Fruit fly (Drosophila melanogaster) whole organism, embryonic: ENCODE data around the gene CG14154.

ENCODE experiments used
- ATbp ChIP-seq: fragments of 200-800 bp; sonication (Bioruptor generic); optimal IDR thresholded peaks from 2 replicates; lab custom pipeline; 2017; ENCODE audit warnings: missing biosample characterization, mild to moderate bottlenecking, missing genetic modification characterization, missing genetic modification reagents
- Bgb ChIP-seq: fragments of 200-800 bp; sonication (Bioruptor generic); IDR thresholded peaks from 2 replicates; pipeline ENCODE4 v1.3.6; 2022; ENCODE audit warnings: missing biosample characterization, missing genetic modification characterization; ENCODE audit not compliant: partially characterized antibody
- CG10321 ChIP-seq: fragments of 200-800 bp; sonication (Bioruptor generic); IDR thresholded peaks from 2 replicates; pipeline ENCODE4 v1.3.6; 2022; ENCODE audit warnings: missing biosample characterization, missing genetic modification characterization
- CG10366 ChIP-seq: fragments of 200-800 bp; sonication (Bioruptor generic); IDR thresholded peaks from 2 replicates; pipeline ENCODE4 v1.3.6; 2022; ENCODE audit warnings: missing biosample characterization, missing genetic modification characterization
- CG11085 ChIP-seq: fragments of 200-800 bp; sonication (Bioruptor generic); IDR thresholded peaks from 2 replicates; pipeline ENCODE4 v1.3.6; 2022; ENCODE audit warnings: missing biosample characterization, missing genetic modification characterization
- CG12236 ChIP-seq: fragments of 200-800 bp; sonication (Bioruptor generic); optimal IDR thresholded peaks from 2 replicates; lab custom pipeline; 2016; ENCODE audit warnings: missing biosample characterization, missing genetic modification characterization
- CG12942 ChIP-seq: fragments of 200-800 bp; sonication (Bioruptor generic); optimal IDR thresholded peaks from 3 replicates; lab custom pipeline; 2016; ENCODE audit warnings: missing biosample characterization, missing genetic modification characterization
- CG14710 ChIP-seq: fragments of 200-800 bp; sonication (Bioruptor generic); optimal IDR thresholded peaks from 3 replicates; lab custom pipeline; 2019; ENCODE audit warnings: missing biosample characterization, mild to moderate bottlenecking, missing genetic modification characterization, moderate library complexity
- CG16863 ChIP-seq: fragments of 200-800 bp; sonication (Bioruptor generic); optimal IDR thresholded peaks from 3 replicates; lab custom pipeline; 2016; ENCODE audit warnings: missing biosample characterization, missing genetic modification characterization
- CG17361 ChIP-seq: fragments of 200-800 bp; sonication (Bioruptor generic); IDR thresholded peaks from 3 replicates; pipeline ENCODE4 v1.3.6; 2022; ENCODE audit warnings: missing biosample characterization, missing genetic modification characterization
- CG17802 ChIP-seq: fragments of 200-800 bp; sonication (Bioruptor generic); optimal IDR thresholded peaks from 2 replicates; lab custom pipeline; 2018; ENCODE audit warnings: missing biosample characterization, mild to moderate bottlenecking, missing genetic modification characterization, moderate library complexity
- CG30020 ChIP-seq: fragments of 200-800 bp; optimal IDR thresholded peaks from 2 replicates; lab custom pipeline; 2019; ENCODE audit warnings: missing biosample characterization, mild to moderate bottlenecking, missing genetic modification characterization, moderate library complexity
- CG31441 ChIP-seq: fragments of 200-800 bp; sonication (Bioruptor generic); IDR thresholded peaks from 2 replicates; pipeline ENCODE4 v1.3.6; 2022; ENCODE audit warnings: missing biosample characterization, missing genetic modification characterization
- CG32767 ChIP-seq: fragments of 200-800 bp; sonication (Bioruptor generic); IDR thresholded peaks from 2 replicates; pipeline ENCODE4 v1.3.6; 2022; ENCODE audit warnings: missing biosample characterization, missing genetic modification characterization
- CG33557 ChIP-seq: fragments of 200-800 bp; sonication (Bioruptor generic); optimal IDR thresholded peaks from 2 replicates; lab custom pipeline; 2019; ENCODE audit warnings: missing biosample characterization, mild to moderate bottlenecking, missing genetic modification characterization, moderate library complexity
- CG3838 ChIP-seq: fragments of 200-800 bp; sonication (Bioruptor generic); optimal IDR thresholded peaks from 3 replicates; lab custom pipeline; 2016; ENCODE audit warnings: missing biosample characterization, missing genetic modification characterization
- CG4360 ChIP-seq: fragments of 200-800 bp; sonication (Bioruptor generic); IDR thresholded peaks from 2 replicates; pipeline ENCODE4 v1.3.6; 2022; ENCODE audit warnings: missing biosample characterization, missing genetic modification characterization
- CG6254 ChIP-seq: fragments of 200-800 bp; sonication (Bioruptor generic); optimal IDR thresholded peaks from 3 replicates; lab custom pipeline; 2017; ENCODE audit warnings: mild to moderate bottlenecking, missing biosample characterization, missing genetic modification reagents, missing genetic modification characterization
- CG7928 ChIP-seq: fragments of 200-800 bp; sonication (Bioruptor generic); optimal IDR thresholded peaks from 2 replicates; lab custom pipeline; 2017; ENCODE audit warnings: missing biosample characterization, mild to moderate bottlenecking, missing genetic modification characterization
- CG8478 ChIP-seq: fragments of >200 bp; optimal IDR thresholded peaks from 2 replicates; lab custom pipeline; 2018
- CHES-1-like ChIP-seq: fragments of 200-800 bp; sonication (Bioruptor generic); optimal IDR thresholded peaks from 2 replicates; lab custom pipeline; 2016; ENCODE audit warnings: missing biosample characterization, missing genetic modification characterization
- Camta ChIP-seq: fragments of 200-800 bp; sonication (Bioruptor generic); optimal IDR thresholded peaks from 2 replicates; lab custom pipeline; 2016; ENCODE audit warnings: missing biosample characterization, missing genetic modification characterization
- Dp ChIP-seq: fragments of 200-800 bp; sonication (Bioruptor generic); optimal IDR thresholded peaks from 2 replicates; lab custom pipeline; 2018; ENCODE audit warnings: missing biosample characterization, mild to moderate bottlenecking, missing genetic modification characterization, moderate library complexity
- Drgx ChIP-seq: fragments of 200-800 bp; sonication (Bioruptor generic); IDR thresholded peaks from 2 replicates; pipeline ENCODE4 v1.3.6; 2022; ENCODE audit warnings: missing biosample characterization, missing genetic modification characterization
- H15 ChIP-seq: fragments of 200-800 bp; sonication (Bioruptor generic); IDR thresholded peaks from 3 replicates; pipeline ENCODE4 v1.3.6; 2022; ENCODE audit warnings: missing biosample characterization, missing genetic modification characterization
- HLH3B ChIP-seq: fragments of 200-800 bp; sonication (Bioruptor generic); IDR thresholded peaks from 2 replicates; pipeline ENCODE4 v1.3.6; 2022; ENCODE audit warnings: missing biosample characterization, missing genetic modification characterization
- Hmx ChIP-seq: fragments of 200-800 bp; sonication (Bioruptor generic); optimal IDR thresholded peaks from 2 replicates; lab custom pipeline; 2016; ENCODE audit warnings: missing biosample characterization, missing genetic modification characterization
- MESR4 ChIP-seq: fragments of 200-800 bp; sonication (Bioruptor generic); optimal IDR thresholded peaks from 2 replicates; lab custom pipeline; 2018; ENCODE audit warnings: missing biosample characterization, mild to moderate bottlenecking, missing genetic modification characterization, moderate library complexity
- NfI ChIP-seq: fragments of 200-800 bp; sonication (Bioruptor generic); optimal IDR thresholded peaks from 3 replicates; lab custom pipeline; 2018; ENCODE audit warnings: missing biosample characterization, mild to moderate bottlenecking, missing genetic modification characterization, moderate library complexity
- TFAM ChIP-seq: fragments of 200-800 bp; sonication (Bioruptor generic); optimal IDR thresholded peaks from 2 replicates; lab custom pipeline; 2017; ENCODE audit warnings: missing biosample characterization, missing genetic modification characterization, inconsistent platforms
- crc ChIP-seq: fragments of 200-800 bp; sonication (Bioruptor generic); optimal IDR thresholded peaks from 2 replicates; lab custom pipeline; 2016; ENCODE audit warnings: missing biosample characterization, missing genetic modification characterization
- croc ChIP-seq: fragments of 200-800 bp; sonication (Bioruptor generic); conservative IDR thresholded peaks from 3 replicates; pipeline ENCODE4 v1.3.6; 2022; ENCODE audit warnings: missing biosample characterization, missing genetic modification characterization
- dimm ChIP-seq: fragments of 200-800 bp; sonication (Bioruptor generic); IDR thresholded peaks from 2 replicates; pipeline ENCODE4 v1.3.6; 2022; ENCODE audit warnings: missing biosample characterization, missing genetic modification characterization
- dmrt11E ChIP-seq: fragments of 200-800 bp; sonication (Bioruptor generic); optimal IDR thresholded peaks from 3 replicates; lab custom pipeline; 2018; ENCODE audit warnings: missing biosample characterization, mild to moderate bottlenecking, missing genetic modification characterization, moderate library complexity
- grn ChIP-seq: fragments of 200-800 bp; sonication (Bioruptor generic); optimal IDR thresholded peaks from 3 replicates; lab custom pipeline; 2017; ENCODE audit warnings: missing biosample characterization, missing genetic modification characterization
- insv ChIP-seq, 2 experiments: fragments of 200-800 bp; sonication (Bioruptor generic); optimal IDR thresholded peaks; 3 replicates each; lab custom pipeline; 2016 to 2018; ENCODE audit warnings: missing biosample characterization in 2 of 2, missing genetic modification characterization in 2 of 2
- kah ChIP-seq: fragments of 200-800 bp; sonication (Bioruptor generic); optimal IDR thresholded peaks from 2 replicates; lab custom pipeline; 2018; ENCODE audit warnings: missing biosample characterization, mild to moderate bottlenecking, missing genetic modification characterization
- lola ChIP-seq, 3 experiments: fragments of >200 bp in 2 of 3; fragments of 200-800 bp in 1 of 3; sonication (Bioruptor generic) in 1 of 3; optimal IDR thresholded peaks; 2 replicates each; lab custom pipeline; 2017 to 2019; ENCODE audit warnings: missing biosample characterization in 3 of 3, missing genetic modification characterization in 3 of 3, mild to moderate bottlenecking in 1 of 3, moderate library complexity in 1 of 3
- lov ChIP-seq, 2 experiments: fragments of 200-800 bp in 1 of 2; fragments of >200 bp in 1 of 2; sonication (Bioruptor generic) in 1 of 2; IDR thresholded peaks in 1 of 2; optimal IDR thresholded peaks in 1 of 2; 2 replicates in 1 of 2; 3 replicates in 1 of 2; pipeline versions ENCODE4 v1.3.6 to Lab custom; 2017 to 2022; ENCODE audit warnings: missing biosample characterization in 1 of 2, missing genetic modification characterization in 1 of 2
- oc ChIP-seq: fragments of 200-800 bp; sonication (Bioruptor generic); optimal IDR thresholded peaks from 2 replicates; lab custom pipeline; 2018; ENCODE audit warnings: missing biosample characterization, mild to moderate bottlenecking, missing genetic modification characterization, moderate library complexity
- p53 ChIP-seq: fragments of 200-800 bp; sonication (Bioruptor generic); optimal IDR thresholded peaks from 2 replicates; lab custom pipeline; 2016; ENCODE audit warnings: missing biosample characterization, missing genetic modification characterization
- pnt ChIP-seq: fragments of 200-800 bp; sonication (Bioruptor generic); optimal IDR thresholded peaks from 3 replicates; lab custom pipeline; 2016; ENCODE audit warnings: missing biosample characterization, missing genetic modification characterization
- pum ChIP-seq: fragments of 200-800 bp; sonication (Bioruptor generic); optimal IDR thresholded peaks from 2 replicates; lab custom pipeline; 2016; ENCODE audit warnings: missing biosample characterization, missing genetic modification characterization
- row ChIP-seq: fragments of 200-800 bp; sonication (Bioruptor generic); IDR thresholded peaks from 3 replicates; pipeline ENCODE4 v1.3.6; 2022; ENCODE audit warnings: missing biosample characterization, missing genetic modification characterization
- sd ChIP-seq: fragments of 200-800 bp; sonication (Bioruptor generic); optimal IDR thresholded peaks from 3 replicates; lab custom pipeline; 2018; ENCODE audit warnings: missing biosample characterization, mild to moderate bottlenecking, missing genetic modification characterization, moderate library complexity
- so ChIP-seq: fragments of 200-800 bp; sonication (Bioruptor generic); IDR thresholded peaks from 3 replicates; pipeline ENCODE4 v1.3.6; 2022; ENCODE audit warnings: missing biosample characterization, missing genetic modification characterization
- stwl ChIP-seq: fragments of 200-800 bp; sonication (Bioruptor generic); optimal IDR thresholded peaks from 3 replicates; lab custom pipeline; 2018; ENCODE audit warnings: missing biosample characterization, mild to moderate bottlenecking, missing genetic modification characterization, moderate library complexity
- ttk ChIP-seq: fragments of 200-800 bp; sonication (Bioruptor generic); IDR thresholded peaks from 2 replicates; pipeline ENCODE4 v2.1.2; 2022; ENCODE audit warnings: missing biosample characterization, missing genetic modification characterization
- usp ChIP-seq: fragments of >200 bp; optimal IDR thresholded peaks from 2 replicates; lab custom pipeline; 2017; ENCODE audit warnings: missing biosample characterization, missing genetic modification characterization
- vfl ChIP-seq: fragments of 200-800 bp; sonication (Bioruptor generic); optimal IDR thresholded peaks from 2 replicates; lab custom pipeline; 2016; ENCODE audit warnings: missing biosample characterization, missing genetic modification characterization
- wdn ChIP-seq: fragments of 200-800 bp; sonication (Bioruptor generic); IDR thresholded peaks from 2 replicates; pipeline ENCODE4 v1.3.6; 2022; ENCODE audit warnings: missing biosample characterization, missing genetic modification characterization
- yki ChIP-seq: fragments of >200 bp; optimal IDR thresholded peaks from 3 replicates; lab custom pipeline; 2018

The CG14154 gene

dm6 chr3L:10681814-10682213, 40.1 kb downstream of the CG14154 start (continued):
- TF ChIP-seq crc (GFP tag; lab: Kevin White, UChicago): no peak
- TF ChIP-seq Hmx (GFP tag; lab: Kevin White, UChicago): no peak
- TF ChIP-seq CG6254: no peak
- TF ChIP-seq CG17802 (tag; lab: Kevin White, UChicago): no peak
- no peak for TF ChIP-seq CG7928 (GFP tag; lab: Kevin White, UChicago)
- TF ChIP-seq row (GFP tag; lab: Robert Waterston, UW): peak; percentile 23; the same call in 1 of the 3 replicates
- TF ChIP-seq Bgb (GFP tag; lab: Robert Waterston, UW): peak; percentile 15; the same call in 1 of the 2 replicates
- no peak for TF ChIP-seq CG31441 (GFP tag; lab: Robert Waterston, UW)
- TF ChIP-seq CG10366: no peak
- no peak for TF ChIP-seq CG12236 (GFP tag; lab: Kevin White, UChicago)
- no peak for TF ChIP-seq H15 (GFP tag; lab: Robert Waterston, UW)
- peak; percentile 30 for TF ChIP-seq ATbp (GFP tag; lab: Kevin White, UChicago)
- TF ChIP-seq lov (optimal IDR thresholded peaks at IDR 0.05; lab: Kevin White, UChicago): no peak
- TF ChIP-seq lov (GFP tag; IDR thresholded peaks at IDR 0.05; lab: Robert Waterston, UW): no peak
- peak; percentile 31; the same call in 2 of the 3 replicates for TF ChIP-seq so (GFP tag; lab: Robert Waterston, UW)
- no peak for TF ChIP-seq CG33557 (GFP tag; lab: Kevin White, UChicago)
- peak; percentile 16; the same call in 1 of the 2 replicates for TF ChIP-seq Drgx (GFP tag; lab: Robert Waterston, UW)
- TF ChIP-seq CG3838 (GFP tag; lab: Kevin White, UChicago): no peak
- peak; percentile 5 for TF ChIP-seq CHES-1-like (GFP tag; lab: Kevin White, UChicago)
- TF ChIP-seq pum (GFP tag; lab: Kevin White, UChicago): no peak
- peak; percentile 49; the same call in 1 of the 2 replicates for TF ChIP-seq wdn
- no peak for TF ChIP-seq CG16863 (GFP tag; lab: Kevin White, UChicago)
- TF ChIP-seq croc (GFP tag; lab: Robert Waterston, UW): no peak
- no peak for TF ChIP-seq pnt (GFP tag; lab: Kevin White, UChicago)
- no peak for TF ChIP-seq ttk (GFP tag; lab: Robert Waterston, UW)
- no peak for TF ChIP-seq MESR4 (GFP tag; lab: Kevin White, UChicago)
- TF ChIP-seq oc: no peak
- no peak for TF ChIP-seq CG8478 (lab: Kevin White, UChicago)
- TF ChIP-seq Camta (GFP tag; lab: Kevin White, UChicago): no peak
- no peak for TF ChIP-seq Dp (GFP tag; lab: Kevin White, UChicago)
- TF ChIP-seq CG12942 (GFP tag; lab: Kevin White, UChicago): no peak
- no peak for TF ChIP-seq CG30020
- TF ChIP-seq sd (tag; lab: Kevin White, UChicago): no peak
- no peak for TF ChIP-seq HLH3B (GFP tag; lab: Robert Waterston, UW)
- TF ChIP-seq p53 (GFP tag; lab: Kevin White, UChicago): no peak
- peak; percentile 90 for TF ChIP-seq yki (lab: Kevin White, UChicago)
- TF ChIP-seq CG32767 (GFP tag; lab: Robert Waterston, UW): no peak
- TF ChIP-seq CG4360 (GFP tag; lab: Robert Waterston, UW): peak; percentile 99
- TF ChIP-seq TFAM (GFP tag; lab: Kevin White, UChicago): no peak
- no peak for TF ChIP-seq NfI (GFP tag; lab: Kevin White, UChicago)
- TF ChIP-seq vfl (GFP tag; lab: Kevin White, UChicago): no peak
- TF ChIP-seq dimm (GFP tag; lab: Robert Waterston, UW): no peak
- no peak for TF ChIP-seq lola (GFP tag; optimal IDR thresholded peaks at IDR 0.05; lab: Kevin White, UChicago)
- TF ChIP-seq usp (GFP tag; lab: Kevin White, UChicago): no peak
- no peak for TF ChIP-seq insv (GFP tag; optimal IDR thresholded peaks at IDR 0.05; lab: Kevin White, UChicago)
- no peak for TF ChIP-seq kah
- TF ChIP-seq CG17361 (GFP tag; lab: Robert Waterston, UW): no peak
- no peak for TF ChIP-seq grn (GFP tag; lab: Kevin White, UChicago)
- TF ChIP-seq dmrt11E: no peak
- TF ChIP-seq stwl (tag; lab: Kevin White, UChicago): no peak
- TF ChIP-seq CG14710: no peak
- no peak for TF ChIP-seq CG10321 (GFP tag; lab: Robert Waterston, UW)
- TF ChIP-seq CG11085 (GFP tag; lab: Robert Waterston, UW): no peak
